Worm (Caenorhabditis elegans): ENCODE measurements around the gene F44A2.3.

DNA sequence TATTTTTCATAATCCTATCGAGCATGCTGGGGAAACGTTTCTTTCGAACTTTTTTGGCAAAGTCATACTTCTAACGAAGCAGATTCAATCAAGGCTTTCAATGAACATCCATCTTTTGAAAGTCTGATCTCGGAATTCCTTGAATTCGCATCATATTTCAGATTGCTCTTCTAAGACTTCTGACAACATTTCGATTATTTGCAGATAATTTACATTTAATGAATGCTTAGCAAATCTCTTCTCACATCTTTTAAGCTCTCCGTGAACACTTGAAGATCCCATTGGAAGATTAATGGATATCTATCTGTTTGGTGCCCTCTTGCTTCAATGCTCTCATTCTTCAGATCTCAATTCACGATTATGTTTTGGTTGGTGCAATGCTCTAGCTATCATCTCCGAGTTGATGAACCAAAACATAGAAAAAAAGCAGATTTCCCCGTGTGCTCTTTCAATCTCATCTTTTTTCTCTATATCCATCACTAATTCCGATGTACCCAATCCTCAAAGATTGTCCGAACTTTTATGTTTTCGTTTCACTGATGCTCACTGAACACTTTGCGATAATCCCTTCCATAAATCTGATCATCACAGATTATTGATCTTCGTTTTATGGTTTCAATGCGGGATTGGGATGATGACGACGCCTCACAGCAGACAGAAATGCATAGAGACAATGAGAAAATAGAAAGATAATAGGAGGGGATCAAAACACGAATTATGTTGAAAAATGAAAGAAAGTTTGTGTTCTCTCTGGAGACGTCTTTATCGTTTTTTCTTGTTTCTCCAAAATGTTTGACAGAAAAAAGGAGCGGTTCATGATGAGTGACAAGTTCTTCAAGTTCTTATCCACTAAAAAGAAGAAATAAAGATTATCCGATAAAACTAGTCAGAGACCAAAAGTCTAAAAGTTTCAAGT lies 30.8 kb upstream of the F44A2.3 start:
- TF ChIP-seq sea-1 (GFP tag; conservative IDR thresholded peaks at IDR 0.05) (no peak), ets-7 (tag; optimal IDR thresholded peaks at IDR 0.05) (no peak), scrt-1 (GFP tag; IDR thresholded peaks at IDR 0.05) (no peak), ceh-13 (GFP tag; optimal IDR thresholded peaks at IDR 0.05) (no peak), ama-1 (optimal IDR thresholded peaks at IDR 0.05) (no peak), F13C5.2 (tag; optimal IDR thresholded peaks at IDR 0.05) (no peak), hnd-1 (tag; optimal IDR thresholded peaks at IDR 0.05) (no peak), pes-1 (GFP tag; IDR thresholded peaks at IDR 0.05) (no peak), hmbx-1 (tag; optimal IDR thresholded peaks at IDR 0.05) (no peak)
